Worm (Caenorhabditis elegans) whole organism, young adult: ENCODE measurements around the gene W07A12.4.

ENCODE experiments used
- C17E4.6 ChIP-seq: fragments of 200-800 bp; sonication (Bioruptor generic); IDR thresholded peaks from 2 replicates; pipeline ENCODE4 v1.3.6; 2022; ENCODE audit warnings: missing genetic modification reagents, missing genetic modification characterization, missing compliant biosample characterization
- F49E8.2 ChIP-seq: sonication (generic microtip); optimal IDR thresholded peaks from 3 replicates; lab custom pipeline; 2017; ENCODE audit warnings: missing genetic modification characterization, mild to moderate bottlenecking, missing compliant biosample characterization, antibody characterized with exemption, moderate library complexity; ENCODE audit not compliant: insufficient read depth
- K12H6.12 ChIP-seq: fragments of 200-800 bp; sonication (Bioruptor generic); optimal IDR thresholded peaks from 2 replicates; lab custom pipeline; 2018; ENCODE audit warnings: mild to moderate bottlenecking, missing genetic modification characterization, missing compliant biosample characterization
- ama-1 ChIP-seq, 3 experiments: fragments of 150-350 bp in 1 of 3; sonication (generic microtip) in 2 of 3; optimal IDR thresholded peaks; 2 replicates each; lab custom pipeline; 2014 to 2018; ENCODE audit warnings: missing biosample characterization in 2 of 3, missing genetic modification characterization in 2 of 3, missing genetic modification reagents in 2 of 3
- bed-1 ChIP-seq: fragments of 200-800 bp; sonication (Bioruptor generic); IDR thresholded peaks from 2 replicates; pipeline ENCODE4 v1.3.6; 2022; ENCODE audit warnings: missing genetic modification reagents, missing genetic modification characterization, missing compliant biosample characterization
- ceh-27 ChIP-seq: fragments of 200-800 bp; sonication (Bioruptor generic); optimal IDR thresholded peaks from 2 replicates; lab custom pipeline; 2018; ENCODE audit warnings: mild to moderate bottlenecking, missing genetic modification characterization, moderate library complexity, missing compliant biosample characterization
- dpl-1 ChIP-seq: fragments of 150-350 bp; optimal IDR thresholded peaks from 2 replicates; lab custom pipeline; 2014; ENCODE audit warnings: missing biosample characterization, missing genetic modification reagents, missing genetic modification characterization
- egl-44 ChIP-seq: fragments of 200-800 bp; sonication (Bioruptor generic); IDR thresholded peaks from 2 replicates; pipeline ENCODE4 v1.3.6; 2022; ENCODE audit warnings: missing genetic modification reagents, missing genetic modification characterization, missing compliant biosample characterization
- nhr-90 ChIP-seq: sonication (generic microtip); optimal IDR thresholded peaks from 2 replicates; lab custom pipeline; 2016; ENCODE audit warnings: missing genotype, mild to moderate bottlenecking, missing genetic modification characterization, missing compliant biosample characterization
- pha-4 ChIP-seq: fragments of 150-350 bp; sonication (generic microtip); optimal IDR thresholded peaks from 2 replicates; lab custom pipeline; 2014; ENCODE audit warnings: missing biosample characterization, missing genetic modification reagents, missing genetic modification characterization
- repo-1 ChIP-seq: sonication (generic microtip); optimal IDR thresholded peaks from 2 replicates; lab custom pipeline; 2017; ENCODE audit warnings: mild to moderate bottlenecking, missing genetic modification characterization, missing compliant biosample characterization

DNA sequence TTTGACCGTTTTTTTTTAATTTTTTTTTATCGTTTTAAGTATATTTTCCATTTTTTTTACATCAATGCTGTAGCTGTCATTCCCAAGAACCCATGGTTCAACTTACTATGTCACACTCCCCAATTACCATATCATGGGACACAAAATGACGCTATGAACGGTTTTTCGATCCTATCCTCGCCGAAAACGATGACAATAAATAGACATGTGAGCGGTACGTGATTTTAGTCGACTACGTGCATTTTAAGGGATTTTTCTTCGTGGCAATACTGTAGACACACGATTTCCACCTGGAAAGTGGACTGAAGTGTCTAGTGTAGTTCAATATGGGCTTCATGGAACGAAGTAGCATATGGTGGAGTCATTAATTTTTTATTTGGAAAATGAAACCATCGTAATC lies 10.2 kb downstream of the W07A12.4 start:
- TF ChIP-seq C17E4.6 (GFP tag; lab: Robert Waterston, UW), result no peak
- no peak for TF ChIP-seq nhr-90 (tag; lab: Kevin White, UChicago)
- TF ChIP-seq ama-1 (optimal IDR thresholded peaks at IDR 0.05; lab: Kevin White, UChicago), result no peak
- no peak for TF ChIP-seq ama-1 (GFP tag; optimal IDR thresholded peaks at IDR 0.05; lab: Kevin White, UChicago)
- no peak for TF ChIP-seq K12H6.12 (tag; lab: Kevin White, UChicago)
- no peak for TF ChIP-seq egl-44 (GFP tag; lab: Robert Waterston, UW)
- no peak for TF ChIP-seq dpl-1 (GFP tag; lab: Kevin White, UChicago)
- TF ChIP-seq pha-4 (tag; lab: Kevin White, UChicago), result no peak
- TF ChIP-seq ceh-27, result no peak
- TF ChIP-seq bed-1, result no peak
- TF ChIP-seq repo-1 (tag; lab: Kevin White, UChicago), result no peak
- TF ChIP-seq F49E8.2, result no peak
